Worm (Caenorhabditis elegans) whole organism, L1 larva: Measurements from ENCODE around the gene CC8.2.

Experiments used
- C04F5.9 ChIP-seq: sonication (generic microtip); optimal IDR thresholded peaks from 2 replicates; lab custom pipeline; 2016; ENCODE audit warnings: missing genetic modification characterization, missing compliant biosample characterization
- aha-1 ChIP-seq: fragments of 150-350 bp; optimal IDR thresholded peaks from 2 replicates; lab custom pipeline; 2014; ENCODE audit warnings: missing biosample characterization, missing genetic modification characterization
- alr-1 ChIP-seq: fragments of 200-800 bp; sonication (Bioruptor generic); optimal IDR thresholded peaks from 2 replicates; lab custom pipeline; 2018; ENCODE audit warnings: borderline replicate concordance, mild to moderate bottlenecking, missing genetic modification characterization, missing compliant biosample characterization
- aly-2 ChIP-seq: fragments of 150-350 bp; optimal IDR thresholded peaks from 2 replicates; lab custom pipeline; 2014; ENCODE audit warnings: missing biosample characterization, missing genetic modification characterization
- ama-1 ChIP-seq: fragments of 150-350 bp; optimal IDR thresholded peaks from 2 replicates; lab custom pipeline; 2014
- ceh-63 ChIP-seq: fragments of 200-800 bp; sonication (Bioruptor generic); optimal IDR thresholded peaks from 2 replicates; lab custom pipeline; 2018; ENCODE audit warnings: mild to moderate bottlenecking, missing genetic modification characterization, missing compliant biosample characterization
- ceh-88 ChIP-seq: fragments of 200-800 bp; sonication (Bioruptor generic); IDR thresholded peaks from 2 replicates; pipeline ENCODE4 v1.3.6; 2022; ENCODE audit warnings: missing genetic modification characterization, missing compliant biosample characterization
- ceh-90 ChIP-seq: sonication (generic microtip); optimal IDR thresholded peaks from 2 replicates; lab custom pipeline; 2016; ENCODE audit warnings: missing genetic modification characterization, missing compliant biosample characterization
- ces-1 ChIP-seq: fragments of 150-350 bp; optimal IDR thresholded peaks from 2 replicates; lab custom pipeline; 2014; ENCODE audit warnings: missing biosample characterization, missing genetic modification reagents, missing genetic modification characterization
- dpl-1 ChIP-seq, 3 experiments: fragments of 150-350 bp in 2 of 3; sonication (generic microtip) in 1 of 3; optimal IDR thresholded peaks; 2 replicates each; lab custom pipeline; 2014 to 2017; ENCODE audit warnings: missing biosample characterization in 3 of 3, missing genetic modification characterization in 3 of 3, missing genetic modification reagents in 3 of 3
- dsc-1 ChIP-seq: sonication (generic microtip); optimal IDR thresholded peaks from 2 replicates; lab custom pipeline; 2016; ENCODE audit warnings: mild to moderate bottlenecking, missing genetic modification characterization, missing compliant biosample characterization
- efl-1 ChIP-seq, 4 experiments: fragments of 150-350 bp; optimal IDR thresholded peaks in 3 of 4; peaks in 1 of 4; 1 replicate in 1 of 4; 2 replicates in 3 of 4; lab custom pipeline; 2014; ENCODE audit warnings: missing biosample characterization in 2 of 4, missing genetic modification characterization in 2 of 4, missing genetic modification reagents in 2 of 4
- egl-27 ChIP-seq, 2 experiments: fragments of 150-350 bp in 1 of 2; sonication (generic microtip); optimal IDR thresholded peaks; 3 replicates each; lab custom pipeline; 2017 to 2018; ENCODE audit warnings: missing biosample characterization in 2 of 2, missing genetic modification characterization in 2 of 2, missing genetic modification reagents in 2 of 2
- elt-2 ChIP-seq: sonication (generic microtip); optimal IDR thresholded peaks from 2 replicates; lab custom pipeline; 2016; ENCODE audit warnings: missing genetic modification characterization, mild to moderate bottlenecking, inconsistent platforms, missing compliant biosample characterization, missing genetic modification reagents
- elt-3 ChIP-seq, 6 experiments: fragments of 150-350 bp in 1 of 6; sonication (generic microtip); optimal IDR thresholded peaks; 2 replicates each; lab custom pipeline; 2017 to 2018; ENCODE audit warnings: missing biosample characterization in 6 of 6, missing genetic modification characterization in 6 of 6, inconsistent platforms in 1 of 6
- ets-5 ChIP-seq: fragments of 200-800 bp; sonication (Bioruptor generic); IDR thresholded peaks from 2 replicates; pipeline ENCODE4 v1.3.6; 2022; ENCODE audit warnings: missing genetic modification characterization, missing compliant biosample characterization
- fkh-10 ChIP-seq: sonication (generic microtip); optimal IDR thresholded peaks from 2 replicates; lab custom pipeline; 2017; ENCODE audit warnings: missing biosample characterization, missing genetic modification reagents, missing genetic modification characterization
- fos-1 ChIP-seq: fragments of 150-350 bp; optimal IDR thresholded peaks from 2 replicates; lab custom pipeline; 2014; ENCODE audit warnings: missing biosample characterization, missing genetic modification characterization
- grh-1 ChIP-seq: fragments of 200-800 bp; sonication (Bioruptor generic); IDR thresholded peaks from 2 replicates; pipeline ENCODE4 v1.3.6; 2022; ENCODE audit warnings: missing genetic modification reagents, missing genetic modification characterization, missing compliant biosample characterization
- hlh-4 ChIP-seq: sonication (generic microtip); optimal IDR thresholded peaks from 2 replicates; lab custom pipeline; 2016; ENCODE audit warnings: mild to moderate bottlenecking, missing genetic modification characterization, missing compliant biosample characterization
- isw-1 ChIP-seq: fragments of 200-800 bp; sonication (Bioruptor generic); IDR thresholded peaks from 2 replicates; pipeline ENCODE4 v1.3.6; 2022; ENCODE audit warnings: missing genetic modification characterization, missing compliant biosample characterization
- jun-1 ChIP-seq: fragments of 150-350 bp; optimal IDR thresholded peaks from 2 replicates; lab custom pipeline; 2014; ENCODE audit warnings: missing biosample characterization, missing genetic modification reagents, missing genetic modification characterization
- lin-13 ChIP-seq: fragments of 150-350 bp; optimal IDR thresholded peaks from 2 replicates; lab custom pipeline; 2014; ENCODE audit warnings: missing biosample characterization, missing genetic modification reagents, missing genetic modification characterization
- lin-14 ChIP-seq: fragments of 200-800 bp; sonication (Bioruptor generic); optimal IDR thresholded peaks from 2 replicates; lab custom pipeline; 2018; ENCODE audit warnings: mild to moderate bottlenecking, missing genetic modification characterization, moderate library complexity, missing compliant biosample characterization
- lin-15B ChIP-seq: fragments of 150-350 bp; sonication (generic microtip); optimal IDR thresholded peaks from 3 replicates; lab custom pipeline; 2014; ENCODE audit warnings: missing biosample characterization, missing genetic modification characterization
- lin-35 ChIP-seq, 2 experiments: fragments of 150-350 bp; optimal IDR thresholded peaks; 2 replicates each; lab custom pipeline; 2014; ENCODE audit warnings: missing biosample characterization in 2 of 2, missing genetic modification characterization in 2 of 2, missing genetic modification reagents in 2 of 2
- lin-39 ChIP-seq: fragments of 150-350 bp; optimal IDR thresholded peaks from 2 replicates; lab custom pipeline; 2014; ENCODE audit warnings: missing biosample characterization, missing genetic modification reagents, missing genetic modification characterization
- lsy-2 ChIP-seq, 2 experiments: fragments of 150-350 bp; optimal IDR thresholded peaks; 2 replicates each; lab custom pipeline; 2014; ENCODE audit warnings: missing biosample characterization in 2 of 2, missing genetic modification characterization in 2 of 2
- mab-9 ChIP-seq: fragments of 200-800 bp; sonication (Bioruptor generic); IDR thresholded peaks from 2 replicates; pipeline ENCODE4 v1.3.6; 2022; ENCODE audit warnings: missing genetic modification reagents, missing genetic modification characterization, missing compliant biosample characterization
- mdl-1 ChIP-seq, 2 experiments: fragments of 150-350 bp; optimal IDR thresholded peaks; 2 replicates each; lab custom pipeline; 2014 to 2017; ENCODE audit warnings: missing biosample characterization in 2 of 2, missing genetic modification characterization in 2 of 2, inconsistent platforms in 1 of 2
- mef-2 ChIP-seq: fragments of 150-350 bp; optimal IDR thresholded peaks from 2 replicates; lab custom pipeline; 2014; ENCODE audit warnings: missing biosample characterization, missing genetic modification characterization
- mep-1 ChIP-seq: fragments of 150-350 bp; optimal IDR thresholded peaks from 2 replicates; lab custom pipeline; 2014; ENCODE audit warnings: missing biosample characterization, missing genetic modification characterization
- nhr-11 ChIP-seq: fragments of 150-350 bp; optimal IDR thresholded peaks from 2 replicates; lab custom pipeline; 2014; ENCODE audit warnings: missing biosample characterization, missing genetic modification characterization
- nhr-12 ChIP-seq: sonication (generic microtip); optimal IDR thresholded peaks from 2 replicates; lab custom pipeline; 2017; ENCODE audit warnings: missing biosample characterization, missing genetic modification characterization
- nhr-19 ChIP-seq: fragments of 200-800 bp; sonication (Bioruptor generic); conservative IDR thresholded peaks from 2 replicates; pipeline ENCODE4 v1.3.6; 2022; ENCODE audit warnings: missing genetic modification characterization, missing compliant biosample characterization
- nhr-237 ChIP-seq: fragments of 150-350 bp; optimal IDR thresholded peaks from 2 replicates; lab custom pipeline; 2014; ENCODE audit warnings: missing biosample characterization, missing genetic modification characterization
- nhr-28 ChIP-seq: fragments of 150-350 bp; optimal IDR thresholded peaks from 2 replicates; lab custom pipeline; 2014; ENCODE audit warnings: missing biosample characterization, missing genetic modification characterization
- nhr-47 ChIP-seq: sonication (generic microtip); optimal IDR thresholded peaks from 2 replicates; lab custom pipeline; 2016; ENCODE audit warnings: mild to moderate bottlenecking, missing genetic modification characterization, moderate library complexity, missing compliant biosample characterization
- nhr-71 ChIP-seq: sonication (generic microtip); optimal IDR thresholded peaks from 2 replicates; lab custom pipeline; 2016; ENCODE audit warnings: mild to moderate bottlenecking, missing genetic modification characterization, moderate library complexity, missing compliant biosample characterization
- nhr-84 ChIP-seq: sonication (generic microtip); optimal IDR thresholded peaks from 2 replicates; lab custom pipeline; 2017; ENCODE audit warnings: missing biosample characterization, missing genetic modification characterization
- nhr-85 ChIP-seq: sonication (generic microtip); peaks from one replicate; lab custom pipeline; 2016; ENCODE audit warnings: missing genetic modification characterization, inconsistent platforms, missing compliant biosample characterization
- pag-3 ChIP-seq: sonication (generic microtip); optimal IDR thresholded peaks from 2 replicates; lab custom pipeline; 2017; ENCODE audit warnings: missing genetic modification characterization, mild to moderate bottlenecking, missing compliant biosample characterization, antibody characterized with exemption, borderline replicate concordance; ENCODE audit not compliant: insufficient read depth
- snpc-4 ChIP-seq: fragments of 150-350 bp; optimal IDR thresholded peaks from 2 replicates; lab custom pipeline; 2014; ENCODE audit warnings: missing biosample characterization, missing genetic modification characterization
- sox-4 ChIP-seq: sonication (generic microtip); optimal IDR thresholded peaks from 2 replicates; lab custom pipeline; 2016; ENCODE audit warnings: missing genetic modification characterization, missing compliant biosample characterization
- sptf-1 ChIP-seq: fragments of 150-350 bp; optimal IDR thresholded peaks from 2 replicates; lab custom pipeline; 2014; ENCODE audit warnings: missing biosample characterization, missing genetic modification characterization
- sup-37 ChIP-seq: fragments of 200-800 bp; sonication (Bioruptor generic); optimal IDR thresholded peaks from 2 replicates; lab custom pipeline; 2018; ENCODE audit warnings: mild to moderate bottlenecking, missing genetic modification characterization, missing compliant biosample characterization
- tbx-2 ChIP-seq: sonication (generic microtip); optimal IDR thresholded peaks from 2 replicates; lab custom pipeline; 2016; ENCODE audit warnings: missing genetic modification characterization, missing compliant biosample characterization
- vab-15 ChIP-seq: sonication (generic microtip); optimal IDR thresholded peaks from 2 replicates; lab custom pipeline; 2017; ENCODE audit warnings: missing genotype, mild to moderate bottlenecking, missing genetic modification characterization, missing compliant biosample characterization
- xbp-1 ChIP-seq: sonication (generic microtip); optimal IDR thresholded peaks from 2 replicates; lab custom pipeline; 2016; ENCODE audit warnings: missing genetic modification characterization, missing compliant biosample characterization
- ztf-11 ChIP-seq, 2 experiments: sonication (generic microtip); optimal IDR thresholded peaks; 2 replicates each; lab custom pipeline; 2016 to 2017; ENCODE audit warnings: missing genetic modification characterization in 2 of 2, missing biosample characterization in 1 of 2, missing compliant biosample characterization in 1 of 2
- ztf-4 ChIP-seq: fragments of 150-350 bp; optimal IDR thresholded peaks from 2 replicates; lab custom pipeline; 2014; ENCODE audit warnings: missing biosample characterization, missing genetic modification characterization

Gene CC8.2

ce11 chrIV:3654214-3654613, 5.7 kb upstream of the CC8.2 start (continued):
- no peak for TF ChIP-seq ceh-63 (GFP tag; lab: Kevin White, UChicago)
- TF ChIP-seq snpc-4 (tag; lab: Kevin White, UChicago) = no peak
- TF ChIP-seq jun-1 (tag; lab: Kevin White, UChicago) = peak; percentile 5
- peak in 1 of 2 experiments; percentile 9 for TF ChIP-seq egl-27 (tag; optimal IDR thresholded peaks at IDR 0.05; lab: Kevin White, UChicago)

DNA sequence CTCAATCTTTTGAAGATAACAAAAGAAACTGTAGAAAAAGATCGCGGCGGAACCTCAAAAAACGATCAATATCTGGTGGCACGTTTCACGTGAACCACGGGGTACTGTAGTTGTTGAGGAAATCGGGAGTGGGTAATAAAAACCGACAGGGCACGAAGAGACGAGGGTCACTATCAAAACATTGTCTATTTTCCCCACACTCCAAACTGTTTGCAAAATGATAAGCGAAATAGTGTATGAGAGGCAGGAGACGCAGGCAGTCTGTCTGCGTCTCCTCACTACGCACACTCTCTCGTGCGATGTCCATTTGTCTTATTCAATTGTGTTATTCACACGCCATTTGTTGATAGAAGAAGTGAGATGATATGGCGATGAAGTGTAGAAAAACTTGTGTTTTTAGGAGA, 4.9 kb upstream of the CC8.2 start:
- no peak for TF ChIP-seq snpc-4 (tag; lab: Kevin White, UChicago)
- no peak for TF ChIP-seq ets-5 (GFP tag; lab: Robert Waterston, UW)
- TF ChIP-seq ceh-90 (tag; lab: Kevin White, UChicago) = no peak
- no peak for TF ChIP-seq mab-9 (GFP tag; lab: Robert Waterston, UW)
- TF ChIP-seq ces-1 = no peak
- TF ChIP-seq ztf-11 (tag; optimal IDR thresholded peaks at IDR 0.05; lab: Kevin White, UChicago) = no peak
- TF ChIP-seq mep-1 (tag; lab: Kevin White, UChicago) = peak; percentile 33
- TF ChIP-seq pag-3 (tag; lab: Kevin White, UChicago) = no peak
- TF ChIP-seq C04F5.9 (tag; lab: Kevin White, UChicago) = no peak
- peak; percentile 63 for TF ChIP-seq vab-15 (tag; lab: Kevin White, UChicago)
- no peak for TF ChIP-seq fos-1
- TF ChIP-seq isw-1 (GFP tag; lab: Robert Waterston, UW) = no peak
- no peak for TF ChIP-seq nhr-11 (tag; lab: Kevin White, UChicago)
- no peak for TF ChIP-seq nhr-84 (tag; lab: Kevin White, UChicago)
- TF ChIP-seq elt-3 (tag; optimal IDR thresholded peaks at IDR 0.05; lab: Kevin White, UChicago) = peak in 5 of 6 experiments; percentile 46 to 94 (median 85)
- peak; percentile 7 for TF ChIP-seq lin-13 (GFP tag; lab: Kevin White, UChicago)
- no peak for TF ChIP-seq ztf-4
- TF ChIP-seq sptf-1 (tag; lab: Kevin White, UChicago) = no peak
- peak; percentile 78 for TF ChIP-seq elt-2 (tag; lab: Kevin White, UChicago)
- no peak for TF ChIP-seq nhr-12 (tag; lab: Kevin White, UChicago)
- TF ChIP-seq nhr-85 = peak; percentile 99
- TF ChIP-seq mef-2 (tag; lab: Kevin White, UChicago) = no peak
- TF ChIP-seq nhr-28 (tag; lab: Kevin White, UChicago) = no peak
- no peak for TF ChIP-seq aly-2
- peak; percentile 47 for TF ChIP-seq ama-1 (lab: Kevin White, UChicago)
- TF ChIP-seq aha-1 (tag; lab: Kevin White, UChicago) = no peak
- TF ChIP-seq lsy-2 (tag; optimal IDR thresholded peaks at IDR 0.05; lab: Kevin White, UChicago) = peak; percentile 65 to 94
- no peak for TF ChIP-seq hlh-4
- TF ChIP-seq xbp-1 = peak; percentile 14
- TF ChIP-seq nhr-237 (tag; lab: Kevin White, UChicago) = no peak
- TF ChIP-seq jun-1 (tag; lab: Kevin White, UChicago) = peak; percentile 3
- no peak for TF ChIP-seq ceh-88 (GFP tag; lab: Robert Waterston, UW)
- TF ChIP-seq lin-39 (tag; lab: Kevin White, UChicago) = peak; percentile 49
- TF ChIP-seq dpl-1 (GFP tag; optimal IDR thresholded peaks at IDR 0.05; lab: Kevin White, UChicago) = peak in 1 of 3 experiments; percentile 25
- TF ChIP-seq nhr-19 (GFP tag; lab: Robert Waterston, UW) = peak; percentile 95
- no peak for TF ChIP-seq lin-15B (tag; lab: Kevin White, UChicago)
- no peak for TF ChIP-seq dsc-1 (tag; lab: Kevin White, UChicago)
- TF ChIP-seq fkh-10 (GFP tag; lab: Kevin White, UChicago) = no peak
- TF ChIP-seq sup-37 = no peak
- TF ChIP-seq grh-1 = peak; percentile 71
- TF ChIP-seq lin-35 (GFP tag; optimal IDR thresholded peaks at IDR 0.05; lab: Kevin White, UChicago) = peak; percentile 7 to 77
- TF ChIP-seq tbx-2 (tag; lab: Kevin White, UChicago) = peak; percentile 81
- peak; percentile 67 to 79 for TF ChIP-seq efl-1 (optimal IDR thresholded peaks at IDR 0.05; lab: Kevin White, UChicago)
- peak in 1 of 2 experiments; percentile 84 for TF ChIP-seq efl-1 (GFP tag; optimal IDR thresholded peaks at IDR 0.05 in 1 of 2; lab: Kevin White, UChicago)
- no peak for TF ChIP-seq alr-1
- TF ChIP-seq sox-4 (tag; lab: Kevin White, UChicago) = no peak
- TF ChIP-seq mdl-1 (tag; optimal IDR thresholded peaks at IDR 0.05; lab: Kevin White, UChicago) = peak in 1 of 2 experiments; percentile 91
- TF ChIP-seq nhr-47 (tag; lab: Kevin White, UChicago) = peak; percentile 68
- TF ChIP-seq nhr-71 (tag; lab: Kevin White, UChicago) = peak; percentile 91
- TF ChIP-seq lin-14 = peak; percentile 85
